Worm (Caenorhabditis elegans): ENCODE results near the gene E02H1.1.

Gene E02H1.1

DNA sequence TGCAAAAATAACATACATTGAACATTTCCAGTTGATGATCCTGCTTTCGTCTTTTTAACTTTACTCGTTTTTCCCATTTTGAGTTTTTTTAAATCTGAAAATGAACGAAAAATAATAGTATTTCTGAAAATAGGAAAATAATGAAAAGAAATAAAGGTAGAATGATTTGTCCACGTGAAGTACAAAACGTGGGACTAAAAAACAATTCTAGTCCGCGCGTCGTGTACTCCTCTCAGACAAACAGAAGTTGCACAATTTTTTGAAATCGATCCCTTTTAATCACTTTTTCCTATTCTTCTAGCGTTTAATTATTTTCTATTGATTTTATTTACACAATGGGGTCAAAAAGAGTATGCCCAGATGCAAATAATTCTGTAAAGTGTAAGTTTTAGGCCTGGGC lies at the start of gene E02H1.1, which contains the start of gene tag-124:
Gene E02H1.1, minus strand, starts transcription at position 94 of the 400 bp plus-strand sequence.
Gene tag-124, plus strand, starts transcription at position 222 of the 400 bp plus-strand sequence.
- no peak for TF ChIP-seq nhr-76 (tag; optimal IDR thresholded peaks at IDR 0.05)
- TF ChIP-seq lin-15B (tag; optimal IDR thresholded peaks at IDR 0.05), result peak; percentile 32
- TF ChIP-seq lin-35 (GFP tag; optimal IDR thresholded peaks at IDR 0.05), result peak; percentile 73 to 76
- TF ChIP-seq ceh-90 (tag; optimal IDR thresholded peaks at IDR 0.05), result peak; percentile 96
- no peak for TF ChIP-seq hpl-2 (GFP tag; optimal IDR thresholded peaks at IDR 0.05)
- peak; percentile 42 for TF ChIP-seq jun-1 (tag; optimal IDR thresholded peaks at IDR 0.05)
- TF ChIP-seq ets-5 (GFP tag; IDR thresholded peaks at IDR 0.05), result no peak
- TF ChIP-seq blmp-1 (tag; optimal IDR thresholded peaks at IDR 0.05), result peak; percentile 50
- peak; percentile 93 for TF ChIP-seq tbx-2 (tag; optimal IDR thresholded peaks at IDR 0.05)
- TF ChIP-seq zag-1 (tag; optimal IDR thresholded peaks at IDR 0.05), result no peak
- TF ChIP-seq nhr-20 (tag; optimal IDR thresholded peaks at IDR 0.05), result peak; percentile 94
- TF ChIP-seq lsy-2 (tag; optimal IDR thresholded peaks at IDR 0.05), result peak; percentile 84 to 88
- peak; percentile 93 for TF ChIP-seq nhr-71 (tag; optimal IDR thresholded peaks at IDR 0.05)
- no peak for TF ChIP-seq alr-1 (tag; optimal IDR thresholded peaks at IDR 0.05; ENCODE audit: borderline replicate concordance)
- no peak for TF ChIP-seq nhr-77 (tag; optimal IDR thresholded peaks at IDR 0.05)
- peak; percentile 97 for TF ChIP-seq nhr-19 (GFP tag; conservative IDR thresholded peaks at IDR 0.05)
- TF ChIP-seq nhr-84 (tag; optimal IDR thresholded peaks at IDR 0.05), result no peak
- TF ChIP-seq nhr-11 (tag; optimal IDR thresholded peaks at IDR 0.05), result peak; percentile 66
- TF ChIP-seq zip-4 (GFP tag; optimal IDR thresholded peaks at IDR 0.05), result peak; percentile 62
- peak; percentile 38 for TF ChIP-seq snpc-4 (tag; optimal IDR thresholded peaks at IDR 0.05)
- TF ChIP-seq fkh-4 (tag; optimal IDR thresholded peaks at IDR 0.05; ENCODE audit: borderline replicate concordance), result peak; percentile 96
- peak; percentile 23 for TF ChIP-seq C16A3.4 (tag; optimal IDR thresholded peaks at IDR 0.05)
- TF ChIP-seq nhr-12 (tag; optimal IDR thresholded peaks at IDR 0.05), result no peak
- no peak for TF ChIP-seq sptf-1 (tag; optimal IDR thresholded peaks at IDR 0.05)
- no peak for TF ChIP-seq nhr-28 (tag; optimal IDR thresholded peaks at IDR 0.05)
- TF ChIP-seq hlh-17 (GFP tag; optimal IDR thresholded peaks at IDR 0.05; ENCODE audit: borderline replicate concordance), result no peak
- TF ChIP-seq ztf-11 (tag; optimal IDR thresholded peaks at IDR 0.05), result peak in 1 of 2 experiments; percentile 97
- TF ChIP-seq dpl-1 (GFP tag; optimal IDR thresholded peaks at IDR 0.05), result peak; percentile 65 to 77 (median 73)
- peak; percentile 98 for TF ChIP-seq lir-3 (tag; optimal IDR thresholded peaks at IDR 0.05; ENCODE audit: poor library complexity)
- TF ChIP-seq sox-4 (tag; optimal IDR thresholded peaks at IDR 0.05), result peak; percentile 95
- no peak for TF ChIP-seq nhr-237 (tag; optimal IDR thresholded peaks at IDR 0.05)
- TF ChIP-seq C34B4.2 (tag; optimal IDR thresholded peaks at IDR 0.05), result peak; percentile 37
- TF ChIP-seq dsc-1 (tag; optimal IDR thresholded peaks at IDR 0.05), result peak; percentile 96
- TF ChIP-seq aly-2 (tag; optimal IDR thresholded peaks at IDR 0.05), result peak; percentile 57
- peak; percentile 77 for TF ChIP-seq isw-1 (GFP tag; IDR thresholded peaks at IDR 0.05)
- TF ChIP-seq tlp-1 (tag; optimal IDR thresholded peaks at IDR 0.05), result no peak
- TF ChIP-seq grh-1 (GFP tag; IDR thresholded peaks at IDR 0.05), result peak; percentile 76
- peak in 2 of 6 experiments; percentile 47 to 62 for TF ChIP-seq elt-3 (tag; optimal IDR thresholded peaks at IDR 0.05)
- peak; percentile 80 for TF ChIP-seq unc-98 (GFP tag; IDR thresholded peaks at IDR 0.05)
- TF ChIP-seq nhr-90 (tag; optimal IDR thresholded peaks at IDR 0.05; ENCODE audit: poor library complexity), result peak; percentile 94
- TF ChIP-seq lin-13 (GFP tag; optimal IDR thresholded peaks at IDR 0.05), result peak; percentile 16
- TF ChIP-seq nhr-47 (tag; optimal IDR thresholded peaks at IDR 0.05), result peak; percentile 93
- TF ChIP-seq swsn-7 (tag; optimal IDR thresholded peaks at IDR 0.05), result peak; percentile 91
- TF ChIP-seq xbp-1 (tag; optimal IDR thresholded peaks at IDR 0.05), result peak; percentile 92
- TF ChIP-seq ceh-82 (tag; optimal IDR thresholded peaks at IDR 0.05), result peak; percentile 52 to 66 (median 65)
- TF ChIP-seq lin-39 (tag; optimal IDR thresholded peaks at IDR 0.05), result peak; percentile 62
- TF ChIP-seq C04F5.9 (tag; optimal IDR thresholded peaks at IDR 0.05), result peak; percentile 92
- peak; percentile 88 for TF ChIP-seq elt-2 (tag; optimal IDR thresholded peaks at IDR 0.05)
- no peak for TF ChIP-seq pqm-1 (tag; optimal IDR thresholded peaks at IDR 0.05)
- TF ChIP-seq vab-15 (tag; optimal IDR thresholded peaks at IDR 0.05), result peak; percentile 65
- peak; percentile 60 for TF ChIP-seq sup-37 (GFP tag; optimal IDR thresholded peaks at IDR 0.05)
- no peak for TF ChIP-seq unc-62 (GFP tag; optimal IDR thresholded peaks at IDR 0.05)
- peak; percentile 70 for TF ChIP-seq efl-3 (GFP tag; optimal IDR thresholded peaks at IDR 0.05)

Measured in whole organism, L1 larva.